Worm (Caenorhabditis elegans) whole organism, early embryonic: ENCODE results near the gene ceh-14.

Source experiments
- B0310.2 ChIP-seq: sonication (generic microtip); optimal IDR thresholded peaks from 2 replicates; lab custom pipeline; 2016; ENCODE audit warnings: mild to moderate bottlenecking, missing genetic modification characterization, missing compliant biosample characterization
- F13C5.2 ChIP-seq: sonication (generic microtip); optimal IDR thresholded peaks from 2 replicates; lab custom pipeline; 2017; ENCODE audit warnings: mild to moderate bottlenecking, missing genetic modification characterization, inconsistent platforms, missing compliant biosample characterization
- aly-1 ChIP-seq: sonication (generic microtip); optimal IDR thresholded peaks from 2 replicates; lab custom pipeline; 2016; ENCODE audit warnings: missing genetic modification characterization, missing compliant biosample characterization
- ama-1 ChIP-seq: fragments of 150-350 bp; optimal IDR thresholded peaks from 2 replicates; lab custom pipeline; 2014
- ceh-13 ChIP-seq: fragments of 200-800 bp; sonication (Bioruptor generic); optimal IDR thresholded peaks from 2 replicates; lab custom pipeline; 2018; ENCODE audit warnings: mild to moderate bottlenecking, missing genetic modification characterization, missing compliant biosample characterization
- ceh-36 ChIP-seq: sonication (generic microtip); optimal IDR thresholded peaks from 2 replicates; lab custom pipeline; 2016; ENCODE audit warnings: missing genetic modification characterization, inconsistent platforms, missing compliant biosample characterization
- ets-7 ChIP-seq: sonication (generic microtip); optimal IDR thresholded peaks from 2 replicates; lab custom pipeline; 2016; ENCODE audit warnings: missing genotype, missing genetic modification characterization, missing compliant biosample characterization
- flt-1 ChIP-seq: fragments of 200-800 bp; sonication (Bioruptor generic); IDR thresholded peaks from 2 replicates; pipeline ENCODE4 v1.3.6; 2022; ENCODE audit warnings: missing genetic modification characterization, missing compliant biosample characterization
- hmbx-1 ChIP-seq: sonication (generic microtip); optimal IDR thresholded peaks from 2 replicates; lab custom pipeline; 2016; ENCODE audit warnings: mild to moderate bottlenecking, missing genetic modification characterization, missing compliant biosample characterization
- hmg-4 ChIP-seq: fragments of 200-800 bp; sonication (Bioruptor generic); optimal IDR thresholded peaks from 2 replicates; lab custom pipeline; 2018; ENCODE audit warnings: mild to moderate bottlenecking, missing genetic modification characterization, missing compliant biosample characterization
- hnd-1 ChIP-seq: sonication (generic microtip); optimal IDR thresholded peaks from 2 replicates; lab custom pipeline; 2016; ENCODE audit warnings: missing genetic modification characterization, missing compliant biosample characterization
- pes-1 ChIP-seq: fragments of 200-800 bp; sonication (Bioruptor generic); IDR thresholded peaks from 2 replicates; pipeline ENCODE4 v1.3.6; 2022; ENCODE audit warnings: missing genetic modification reagents, missing genetic modification characterization, missing compliant biosample characterization
- scrt-1 ChIP-seq: fragments of 200-800 bp; sonication (Bioruptor generic); IDR thresholded peaks from 2 replicates; pipeline ENCODE4 v1.3.6; 2022; ENCODE audit warnings: missing genetic modification characterization, missing compliant biosample characterization
- sea-1 ChIP-seq: fragments of 200-800 bp; sonication (Bioruptor generic); conservative IDR thresholded peaks from 2 replicates; pipeline ENCODE4 v1.3.6; 2022; ENCODE audit warnings: missing genetic modification characterization, missing compliant biosample characterization
- tbx-11 ChIP-seq: fragments of 200-800 bp; sonication (Bioruptor generic); IDR thresholded peaks from 2 replicates; pipeline ENCODE4 v1.3.6; 2022; ENCODE audit warnings: missing genetic modification characterization, missing compliant biosample characterization
- tbx-37 ChIP-seq: fragments of 200-800 bp; sonication (Bioruptor generic); conservative IDR thresholded peaks from 2 replicates; pipeline ENCODE4 v1.3.6; 2022; ENCODE audit warnings: missing genetic modification reagents, missing genetic modification characterization, missing compliant biosample characterization
- tra-4 ChIP-seq: sonication (generic microtip); optimal IDR thresholded peaks from 2 replicates; lab custom pipeline; 2017; ENCODE audit warnings: missing genetic modification characterization, missing compliant biosample characterization

The ceh-14 gene

DNA sequence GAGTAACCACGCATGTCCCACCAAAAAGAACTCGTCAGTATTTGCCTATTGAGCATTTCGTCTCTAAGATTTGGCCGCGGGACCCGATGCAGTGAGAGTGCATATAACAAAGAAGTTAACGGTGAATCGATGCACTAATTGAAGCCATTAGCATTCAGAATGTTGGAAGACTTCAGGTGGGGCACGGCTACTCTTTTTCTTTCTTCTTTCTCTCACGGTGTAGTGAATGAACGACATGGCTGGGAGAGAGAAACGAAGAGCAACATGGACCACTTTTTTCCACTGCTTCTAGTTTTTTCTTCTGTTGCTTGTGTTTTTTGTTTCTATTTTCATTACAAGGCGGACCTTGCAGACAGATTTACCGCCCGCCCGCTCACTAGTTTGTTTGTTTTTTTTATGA lies 8.5 kb upstream of the ceh-14 start:
- no peak for TF ChIP-seq tra-4
- no peak for TF ChIP-seq tbx-11 (GFP tag; lab: Robert Waterston, UW)
- TF ChIP-seq tbx-37 (GFP tag; lab: Robert Waterston, UW), result no peak
- no peak for TF ChIP-seq scrt-1 (GFP tag; lab: Robert Waterston, UW)
- TF ChIP-seq hmbx-1 (tag; lab: Kevin White, UChicago), result no peak
- TF ChIP-seq flt-1 (GFP tag; lab: Robert Waterston, UW), result no peak
- no peak for TF ChIP-seq ceh-13
- no peak for TF ChIP-seq aly-1 (tag; lab: Kevin White, UChicago)
- no peak for TF ChIP-seq ama-1
- no peak for TF ChIP-seq ceh-36 (tag; lab: Kevin White, UChicago)
- no peak for TF ChIP-seq F13C5.2 (tag; lab: Kevin White, UChicago)

DNA sequence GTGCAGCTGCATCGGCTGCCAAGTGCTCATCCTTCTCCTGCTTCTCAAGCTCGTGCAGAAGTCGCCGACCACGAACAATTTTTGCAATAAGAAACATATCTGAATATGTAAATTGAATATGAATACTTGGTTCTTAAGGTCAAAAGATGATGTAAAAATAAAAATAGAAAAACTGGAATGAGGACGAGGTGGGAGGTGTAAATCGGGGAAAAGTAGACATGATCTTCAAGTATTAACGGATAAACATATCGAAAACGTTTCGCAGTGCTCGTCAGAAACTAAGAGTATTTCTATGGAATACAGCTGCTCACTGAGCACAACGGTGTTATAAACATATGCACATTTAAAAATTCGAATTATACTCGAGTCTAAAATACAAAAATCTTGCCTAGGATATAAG lies 7.5 kb upstream of the ceh-14 start, which contains the start of gene glb-16:
glb-16 (minus strand) TSS at position 101 of the 400 bp plus-strand sequence.
- no peak for TF ChIP-seq tbx-37 (GFP tag; lab: Robert Waterston, UW)
- no peak for TF ChIP-seq flt-1 (GFP tag; lab: Robert Waterston, UW)
- no peak for TF ChIP-seq hnd-1
- TF ChIP-seq scrt-1 (GFP tag; lab: Robert Waterston, UW), result no peak

DNA sequence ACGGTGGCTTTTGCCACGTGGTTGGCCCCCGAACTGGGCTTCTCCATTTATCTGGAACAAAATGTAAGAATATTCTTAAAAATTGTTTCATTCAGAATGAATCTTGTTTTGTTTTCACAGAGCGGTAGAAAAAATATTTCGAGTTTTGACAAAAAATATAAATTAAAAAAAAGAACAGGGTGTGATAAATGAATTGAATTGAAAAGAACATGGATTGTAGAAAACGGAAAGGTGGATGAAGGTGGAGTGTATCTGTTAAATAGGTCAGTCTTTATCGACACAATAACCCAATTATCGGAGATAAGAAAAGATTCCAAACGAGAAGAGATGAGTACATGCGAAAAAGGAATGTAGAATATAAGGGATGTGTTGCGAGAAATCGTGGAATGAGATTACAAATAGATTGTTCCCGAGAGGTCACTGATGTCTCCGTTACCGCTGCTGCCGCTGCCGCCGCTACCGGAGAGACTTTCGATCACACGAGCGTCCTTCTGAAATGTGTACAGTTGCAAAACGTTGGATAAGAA lies 5.3 kb upstream of the ceh-14 start, which contains the start of gene dpy-7:
dpy-7 (minus strand) TSS at position 51 of the 527 bp plus-strand sequence.
- no peak for TF ChIP-seq hnd-1
- no peak for TF ChIP-seq sea-1 (GFP tag; lab: Robert Waterston, UW)
- no peak for TF ChIP-seq ceh-13
- TF ChIP-seq hmbx-1 (tag; lab: Kevin White, UChicago), result no peak
- TF ChIP-seq hmg-4, result no peak
- no peak for TF ChIP-seq tbx-37 (GFP tag; lab: Robert Waterston, UW)
- TF ChIP-seq tbx-11 (GFP tag; lab: Robert Waterston, UW), result no peak
- TF ChIP-seq aly-1 (tag; lab: Kevin White, UChicago), result no peak
- TF ChIP-seq pes-1 (GFP tag; lab: Robert Waterston, UW), result no peak
- TF ChIP-seq flt-1 (GFP tag; lab: Robert Waterston, UW), result no peak
- no peak for TF ChIP-seq ama-1
- no peak for TF ChIP-seq B0310.2 (tag; lab: Kevin White, UChicago)
- no peak for TF ChIP-seq F13C5.2 (tag; lab: Kevin White, UChicago)
- TF ChIP-seq ceh-36 (tag; lab: Kevin White, UChicago), result no peak
- TF ChIP-seq tra-4, result no peak
- no peak for TF ChIP-seq ets-7 (tag; lab: Kevin White, UChicago)

DNA sequence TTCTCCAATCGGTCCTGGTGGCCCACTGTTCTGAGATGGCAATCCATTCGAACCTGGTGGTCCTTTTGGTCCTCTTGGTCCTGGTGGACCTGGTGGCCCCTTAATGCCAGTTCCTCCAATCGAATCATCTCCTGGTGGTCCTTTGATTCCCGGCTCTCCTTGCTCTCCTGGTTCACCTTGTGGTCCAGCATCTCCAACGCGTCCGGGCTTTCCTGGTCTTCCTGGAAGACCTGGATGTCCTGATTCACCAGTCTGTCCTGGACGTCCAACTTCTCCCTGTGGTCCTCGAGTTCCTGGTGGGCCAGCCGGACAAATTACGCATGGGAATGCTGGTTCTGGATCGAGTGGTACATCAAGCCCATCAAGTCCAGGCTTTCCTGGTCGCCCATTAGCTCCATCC lies 4.3 kb upstream of the ceh-14 start:
- TF ChIP-seq B0310.2 (tag; lab: Kevin White, UChicago) (no peak), pes-1 (GFP tag; lab: Robert Waterston, UW) (no peak), hmg-4 (no peak), sea-1 (GFP tag; lab: Robert Waterston, UW) (no peak), aly-1 (tag; lab: Kevin White, UChicago) (no peak), hmbx-1 (tag; lab: Kevin White, UChicago) (no peak)

DNA sequence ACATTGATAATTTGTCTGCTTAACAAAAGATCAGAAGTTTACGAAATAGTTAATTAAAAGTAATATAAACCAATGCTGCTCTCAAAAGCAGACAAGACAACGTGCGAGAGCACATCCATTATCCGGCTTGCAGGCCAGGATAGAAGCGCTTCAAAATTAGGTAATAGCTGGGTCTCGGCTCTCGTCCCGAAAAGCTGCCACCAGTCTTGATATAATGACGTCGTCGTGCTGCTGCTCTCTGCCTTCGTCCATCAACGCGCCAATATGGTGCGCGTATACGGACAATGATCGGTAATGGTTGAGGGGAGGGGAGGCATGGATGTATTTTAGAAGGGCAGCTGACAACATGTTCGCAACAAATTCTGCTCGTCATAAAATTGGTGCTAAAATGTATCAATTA lies 1.9 kb upstream of the ceh-14 start:
- TF ChIP-seq ama-1 (no peak), scrt-1 (GFP tag; lab: Robert Waterston, UW) (no peak), hnd-1 (no peak), B0310.2 (tag; lab: Kevin White, UChicago) (no peak), hmg-4 (no peak), flt-1 (GFP tag; lab: Robert Waterston, UW) (no peak), tra-4 (no peak), F13C5.2 (tag; lab: Kevin White, UChicago) (no peak), ets-7 (tag; lab: Kevin White, UChicago) (no peak), ceh-36 (tag; lab: Kevin White, UChicago) (no peak), ceh-13 (no peak), aly-1 (tag; lab: Kevin White, UChicago) (no peak), hmbx-1 (tag; lab: Kevin White, UChicago) (no peak), tbx-11 (GFP tag; lab: Robert Waterston, UW) (no peak), pes-1 (GFP tag; lab: Robert Waterston, UW) (no peak), sea-1 (GFP tag; lab: Robert Waterston, UW) (no peak), tbx-37 (GFP tag; lab: Robert Waterston, UW) (no peak)

DNA sequence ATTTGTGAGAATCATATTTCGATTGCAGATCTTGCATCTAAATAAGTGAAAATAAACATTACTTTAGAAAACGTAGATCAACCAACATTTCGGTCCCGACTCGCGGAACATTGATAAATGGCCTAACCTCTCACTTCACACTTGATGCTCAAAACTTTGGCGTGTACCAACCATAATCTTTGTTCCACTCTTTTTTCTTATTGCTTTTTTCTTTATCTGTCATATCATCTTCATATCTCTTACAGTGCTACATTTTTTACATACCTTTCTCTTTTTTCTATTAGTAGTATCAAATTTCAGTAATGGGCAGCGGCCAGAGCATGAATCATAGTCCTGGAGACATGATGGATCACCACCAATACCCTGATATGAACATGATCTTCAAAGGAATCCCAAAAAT lies 7.3 kb downstream of the ceh-14 start, which contains the start of gene F46C8.3:
F46C8.3 (plus strand) TSS at position 301 of the 400 bp plus-strand sequence.
- no peak for TF ChIP-seq pes-1 (GFP tag; lab: Robert Waterston, UW)
- no peak for TF ChIP-seq scrt-1 (GFP tag; lab: Robert Waterston, UW)
- TF ChIP-seq ets-7 (tag; lab: Kevin White, UChicago), result no peak

DNA sequence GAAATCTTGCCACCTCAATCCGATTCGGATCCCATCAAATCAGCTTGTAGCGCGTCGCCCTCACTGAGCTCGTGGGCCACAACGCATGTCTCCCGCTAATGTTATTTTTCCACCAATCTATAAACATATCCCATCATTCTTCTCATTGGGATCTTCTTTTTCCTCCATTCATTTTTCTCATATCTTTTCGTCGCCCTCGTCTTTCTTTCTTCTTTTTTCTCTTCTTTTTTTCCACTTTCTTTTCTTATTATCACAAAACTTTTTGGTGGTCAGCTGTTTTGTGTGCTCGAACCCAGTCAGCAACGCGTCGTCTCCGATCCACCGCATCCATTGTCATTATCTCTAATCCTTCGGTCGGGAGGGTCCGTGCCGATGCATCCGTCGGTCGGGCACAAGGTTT lies 8.7 kb downstream of the ceh-14 start:
- TF ChIP-seq hmg-4, result no peak
- TF ChIP-seq tbx-37 (GFP tag; lab: Robert Waterston, UW), result no peak
- no peak for TF ChIP-seq scrt-1 (GFP tag; lab: Robert Waterston, UW)
- no peak for TF ChIP-seq ets-7 (tag; lab: Kevin White, UChicago)
- no peak for TF ChIP-seq hmbx-1 (tag; lab: Kevin White, UChicago)
- no peak for TF ChIP-seq hnd-1
- no peak for TF ChIP-seq ceh-13
- no peak for TF ChIP-seq flt-1 (GFP tag; lab: Robert Waterston, UW)
- no peak for TF ChIP-seq ama-1
- no peak for TF ChIP-seq sea-1 (GFP tag; lab: Robert Waterston, UW)
- no peak for TF ChIP-seq pes-1 (GFP tag; lab: Robert Waterston, UW)
- no peak for TF ChIP-seq tbx-11 (GFP tag; lab: Robert Waterston, UW)
- no peak for TF ChIP-seq ceh-36 (tag; lab: Kevin White, UChicago)
- TF ChIP-seq B0310.2 (tag; lab: Kevin White, UChicago), result no peak
- TF ChIP-seq F13C5.2 (tag; lab: Kevin White, UChicago), result no peak
- TF ChIP-seq tra-4, result no peak
- no peak for TF ChIP-seq aly-1 (tag; lab: Kevin White, UChicago)
